Fruit fly (Drosophila melanogaster): Measurements from ENCODE around the gene Pdxk.

Pdxk gene

dm6 chr3L:9401354-9402156 lies 41.4 kb downstream of the Pdxk start:
- TF ChIP-seq CG17801 (GFP tag; optimal IDR thresholded peaks at IDR 0.05; ENCODE audit: partially characterized antibody): no peak

DNA sequence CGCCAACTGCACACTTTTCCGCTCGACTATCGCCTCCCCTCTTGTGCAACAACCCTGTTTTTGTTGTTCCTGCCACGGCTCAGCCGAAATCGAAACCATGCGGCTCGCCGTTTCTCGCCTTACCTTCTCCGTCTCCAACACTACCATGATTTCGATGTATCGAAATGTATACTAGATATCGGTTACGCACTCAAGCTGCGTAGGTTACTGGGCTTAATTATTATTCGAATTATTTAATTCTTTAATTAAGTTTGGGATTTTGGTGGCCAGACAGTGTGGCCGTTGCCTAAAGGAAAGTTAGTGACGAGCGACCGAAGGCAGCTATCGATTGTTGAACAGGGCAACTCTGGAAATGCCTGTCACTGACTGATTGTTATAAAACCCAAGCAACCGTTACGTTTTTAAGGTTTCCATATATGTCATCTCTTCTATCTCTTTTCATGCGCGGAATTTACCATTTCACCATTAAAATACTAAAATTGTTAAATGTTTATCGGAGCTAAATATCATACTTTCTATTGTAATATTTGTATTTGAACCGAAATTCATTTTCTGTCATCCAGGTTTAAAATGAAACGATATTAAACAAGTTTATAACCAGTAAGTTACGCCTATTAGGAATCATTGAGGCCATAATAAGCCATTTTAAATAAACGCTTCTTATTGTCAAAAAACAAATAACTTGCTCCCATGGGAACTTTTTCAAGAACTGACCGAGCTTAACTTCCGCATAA lies 42.2 kb downstream of the Pdxk start, which contains the start of gene eIF4E1:
eIF4E1 (minus strand) TSS at position 304 of the 734 bp plus-strand sequence.
- TF ChIP-seq CG17801 (GFP tag; optimal IDR thresholded peaks at IDR 0.05; ENCODE audit: partially characterized antibody): no peak

dm6 chr3L:9404497-9404896 lies 44.4 kb downstream of the Pdxk start, which contains the start of gene Cpr67B:
Gene Cpr67B (plus strand): TSS chr3L:9404797.
- no peak for TF ChIP-seq CG17801 (GFP tag; optimal IDR thresholded peaks at IDR 0.05; ENCODE audit: partially characterized antibody)

- no peak for TF ChIP-seq CG17801 (GFP tag; optimal IDR thresholded peaks at IDR 0.05; ENCODE audit: partially characterized antibody)
Observed at dm6 chr3L:9410030-9410589, 50.0 kb downstream of the Pdxk start.

DNA sequence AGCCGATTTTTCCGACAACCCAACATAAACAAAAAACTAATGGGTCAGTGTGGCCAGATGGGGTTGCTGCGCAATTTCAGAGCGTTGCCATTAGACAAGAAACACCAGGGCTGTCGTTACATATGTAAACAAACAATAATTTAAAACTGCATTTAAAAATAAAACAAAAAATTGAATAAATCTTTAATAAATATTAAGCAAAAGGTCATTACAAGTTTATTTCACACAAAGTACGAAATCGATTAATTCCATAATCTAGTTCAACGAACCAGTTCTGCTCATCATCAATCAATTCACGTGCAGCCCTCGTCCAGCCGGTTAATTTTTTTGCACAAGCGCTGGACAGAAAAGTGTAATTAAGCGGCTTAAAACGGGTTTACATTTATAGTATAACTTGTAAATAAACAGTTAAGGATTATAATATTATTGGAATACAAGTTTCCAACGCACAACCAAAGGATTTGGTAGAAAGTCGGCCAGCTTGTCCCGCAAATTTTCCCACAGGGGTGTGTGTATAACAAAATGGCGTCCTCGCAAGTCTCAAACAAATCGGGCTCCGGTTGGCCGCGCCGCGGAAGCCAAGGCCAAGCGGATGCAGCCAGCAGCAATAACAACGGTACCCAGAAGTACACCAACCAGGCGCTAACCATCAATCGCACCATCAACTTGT lies 50.8 kb downstream of the Pdxk start, which contains the start of the genes CG4022 and Cpsf5:
CG4022 (minus strand) TSS at position 79 of the 670 bp plus-strand sequence.
Cpsf5 (plus strand) TSS at position 285 of the 670 bp plus-strand sequence.
- TF ChIP-seq CG17801 (GFP tag; optimal IDR thresholded peaks at IDR 0.05; ENCODE audit: partially characterized antibody): peak; percentile 81

Data from ovary, adult (tissue).